Fruit fly (Drosophila melanogaster) whole organism, larva: ENCODE measurements around the gene CG10600.

Source experiments
- noc ChIP-seq: fragments of 200-800 bp; sonication (Bioruptor generic); optimal IDR thresholded peaks from 3 replicates; lab custom pipeline; 2019; ENCODE audit warnings: missing biosample characterization, mild to moderate bottlenecking, missing genetic modification characterization, moderate library complexity

CG10600 gene

DNA sequence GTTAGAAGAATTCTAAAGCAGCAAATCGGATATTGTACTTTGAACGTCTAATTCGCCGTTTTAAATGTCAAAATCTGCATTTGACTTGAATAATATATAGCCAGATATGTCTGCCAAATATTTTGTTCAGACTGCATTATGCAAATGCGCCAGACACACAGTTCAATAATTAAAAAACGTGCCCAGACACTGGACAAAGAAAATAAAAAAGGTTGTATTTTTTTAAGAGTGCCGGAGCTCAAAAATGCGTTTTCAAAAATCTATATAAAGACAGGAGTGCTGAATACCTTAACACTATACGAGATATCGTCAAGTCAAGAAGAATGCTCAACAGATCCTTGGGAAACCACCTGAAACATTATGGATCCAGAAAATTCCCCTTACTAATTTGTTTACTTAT is 27.1 kb downstream of the CG10600 start, which contains the start of the genes CG17325 and CG42305:
CG17325 (plus strand) TSS at position 301 of the 400 bp plus-strand sequence.
CG42305 (plus strand) TSS at position 301 of the 400 bp plus-strand sequence.
- no peak for TF ChIP-seq noc

dm6 chr2L:18810960-18811642 is 28.4 kb downstream of the CG10600 start, which contains the start of the genes CG10570 and CG42502:
TSS of gene CG10570 (minus strand) at chr2L:18811252.
TSS of gene CG42502 (minus strand) at chr2L:18811252.
- no peak for TF ChIP-seq noc

dm6 chr2L:18809486-18809885 is 30.0 kb downstream of the CG10600 start:
- no peak for TF ChIP-seq noc

- no peak for TF ChIP-seq noc
These were observed 30.6 kb downstream of the CG10600 start for dm6 chr2L:18808754-18809329.

- no peak for TF ChIP-seq noc
These were observed 33.7 kb downstream of the CG10600 start for dm6 chr2L:18805637-18806403.

DNA sequence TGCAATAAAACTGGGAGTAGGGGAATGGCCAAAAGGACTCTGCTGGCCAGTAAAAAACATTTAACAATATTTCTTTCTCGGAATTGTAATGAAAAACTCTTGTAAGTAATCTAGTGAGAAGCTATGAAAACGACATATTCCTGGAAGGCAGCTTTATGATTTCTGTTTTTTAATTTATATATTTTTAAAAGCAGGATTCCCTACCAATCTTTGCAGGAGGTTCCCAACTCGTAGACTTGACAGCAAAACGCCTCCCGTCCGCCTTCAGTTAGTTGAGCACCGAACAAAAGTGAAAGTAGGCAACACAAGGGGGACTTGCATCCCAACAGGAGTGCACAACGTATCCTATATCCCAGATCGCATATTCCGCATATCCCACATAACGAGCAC is 34.2 kb downstream of the CG10600 start, which contains the start of gene CG43814:
CG43814 (minus strand) TSS at position 101 of the 390 bp plus-strand sequence.
- TF ChIP-seq noc: no peak

DNA sequence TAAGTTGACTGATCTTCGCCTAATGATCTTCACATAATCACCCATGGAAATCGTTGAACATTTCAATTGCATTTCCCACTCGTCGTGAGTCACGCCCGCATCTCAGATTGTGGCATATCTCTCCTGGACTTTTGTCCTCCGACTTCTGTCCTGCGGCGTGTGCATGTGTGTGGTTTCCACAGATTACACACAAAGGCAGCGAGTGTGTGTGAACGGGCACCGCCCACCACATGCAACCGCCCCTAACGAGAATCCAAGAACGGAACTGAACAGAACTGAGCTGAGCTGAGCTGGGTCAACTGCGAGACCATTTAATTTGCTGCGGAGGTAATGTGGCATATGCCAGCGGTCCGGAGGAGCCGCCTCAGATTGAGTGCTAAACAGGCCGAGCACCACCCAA is 37.8 kb downstream of the CG10600 start:
- no peak for TF ChIP-seq noc

- TF ChIP-seq noc: no peak
These were observed 43.0 kb downstream of the CG10600 start for dm6 chr2L:18796446-18796845.

DNA sequence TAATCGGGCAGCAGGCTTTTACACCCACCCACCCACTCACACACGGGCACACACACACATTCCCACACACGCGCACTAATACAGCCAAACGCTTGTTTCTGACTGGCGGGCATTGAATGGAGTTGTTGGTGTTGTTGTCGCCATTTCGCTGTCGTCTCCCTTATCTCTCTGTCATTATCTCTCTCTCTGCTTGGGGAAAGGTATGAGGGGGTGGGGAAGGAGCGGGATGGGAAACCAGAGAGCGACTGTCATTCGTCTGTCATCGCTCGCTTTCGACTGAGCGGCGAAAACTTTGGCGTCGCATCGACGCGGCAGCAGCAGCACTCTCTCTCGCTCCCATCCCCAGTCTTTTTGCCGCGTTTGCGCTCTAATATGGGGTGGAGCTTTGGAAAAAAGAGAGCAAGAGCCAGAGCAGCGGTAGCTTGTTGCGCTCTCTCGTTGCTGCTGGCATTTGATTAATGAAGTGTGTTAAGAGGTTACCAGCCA is 43.5 kb downstream of the CG10600 start:
- TF ChIP-seq noc: peak; percentile 1

DNA sequence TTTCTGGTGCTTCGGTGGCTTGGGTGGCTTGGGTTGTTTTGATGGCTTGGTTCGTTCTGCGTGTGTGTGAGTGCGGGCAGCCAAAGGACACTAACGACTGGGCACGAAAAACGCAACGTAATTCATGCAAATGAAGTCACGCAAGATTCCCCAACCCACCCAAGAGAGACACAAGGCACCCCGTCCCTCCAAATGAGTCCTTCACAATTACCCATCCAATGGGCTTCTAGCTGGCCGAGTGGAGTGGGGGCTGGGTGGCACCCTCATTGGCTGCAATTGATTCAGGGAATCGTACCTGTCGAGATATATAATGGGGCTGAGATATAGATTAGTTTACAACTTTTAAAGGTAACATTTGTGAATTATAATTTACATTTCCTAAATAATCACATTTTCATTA is 46.2 kb downstream of the CG10600 start:
- no peak for TF ChIP-seq noc

- TF ChIP-seq noc: no peak
These were observed 46.7 kb downstream of the CG10600 start, which contains the start of gene ham for dm6 chr2L:18792806-18793205. TSS of gene ham (minus strand) at chr2L:18792906.

dm6 chr2L:18789773-18790385 is 49.6 kb downstream of the CG10600 start:
- peak; percentile 87 for TF ChIP-seq noc

- no peak for TF ChIP-seq noc
These were observed 50.5 kb downstream of the CG10600 start for dm6 chr2L:18788953-18789352.

dm6 chr2L:18787415-18787989 is 52.0 kb downstream of the CG10600 start:
- peak; percentile 30 for TF ChIP-seq noc

DNA sequence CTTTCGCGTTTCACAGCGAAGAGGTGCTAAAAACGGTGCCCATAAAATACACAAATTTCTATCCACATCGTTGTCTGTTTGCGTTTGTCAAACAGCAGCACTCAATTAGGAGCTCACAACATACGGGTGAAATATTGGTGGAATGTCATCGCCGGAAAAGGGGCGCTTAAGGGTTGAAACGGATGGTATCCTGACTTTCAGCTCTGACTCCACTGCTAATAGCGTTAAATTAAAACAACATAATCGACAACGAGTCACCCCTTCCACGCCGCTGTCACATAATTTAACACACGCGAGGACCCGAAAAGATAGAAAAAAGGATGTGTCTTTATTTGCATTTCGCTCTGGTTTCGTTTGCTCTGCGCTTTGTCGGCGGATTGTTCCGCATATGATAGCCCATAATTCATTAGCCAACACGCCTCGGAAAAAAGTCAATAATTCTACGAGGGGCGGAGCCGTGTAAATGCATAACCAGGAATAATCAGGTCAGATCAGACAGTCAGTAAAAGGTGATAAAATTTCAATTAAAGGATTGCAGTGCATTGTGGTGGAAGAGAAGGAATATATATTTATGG is 54.4 kb downstream of the CG10600 start:
- TF ChIP-seq noc: no peak
